Worm (Caenorhabditis elegans): ENCODE data around the gene W04G3.10.

Gene W04G3.10

DNA sequence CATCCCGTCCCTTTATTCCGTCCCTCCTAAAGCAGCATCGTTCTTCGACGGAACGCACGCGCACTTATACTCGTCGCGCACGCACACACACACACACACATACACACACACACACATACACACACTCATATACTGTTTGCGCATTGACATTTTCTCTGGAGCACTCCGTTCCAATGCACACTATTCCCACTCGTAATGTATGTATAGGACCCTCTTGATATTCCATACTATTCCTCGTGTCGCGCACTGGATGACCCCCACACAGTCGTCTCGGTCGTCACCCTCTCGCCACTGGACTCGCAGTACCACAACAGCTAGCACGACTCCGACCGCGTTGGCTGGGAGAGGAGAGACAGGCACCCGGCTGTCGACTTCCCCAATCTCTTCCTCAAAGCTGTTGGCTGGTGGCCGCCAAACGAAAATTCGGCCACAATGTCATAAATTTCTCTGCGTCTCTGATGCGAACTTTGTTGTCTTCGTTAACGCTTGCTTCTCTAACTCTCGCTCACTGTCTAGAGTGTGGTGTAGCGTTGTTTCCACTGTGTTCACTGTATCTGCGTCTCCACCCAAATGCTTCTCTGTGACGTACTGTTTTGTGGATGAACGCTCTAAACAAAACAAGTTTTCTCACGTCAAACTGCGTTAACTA lies 46.9 kb downstream of the W04G3.10 start (continued):
- TF ChIP-seq egl-27 (tag; optimal IDR thresholded peaks at IDR 0.05) = peak; percentile 92
- peak; percentile 90 for TF ChIP-seq nhr-21 (tag; optimal IDR thresholded peaks at IDR 0.05)
- peak; percentile 78 for TF ChIP-seq lin-13 (GFP tag; optimal IDR thresholded peaks at IDR 0.05)
- TF ChIP-seq dmd-4 (tag; optimal IDR thresholded peaks at IDR 0.05) = no peak
- TF ChIP-seq nhr-77 (tag; optimal IDR thresholded peaks at IDR 0.05) = peak; percentile 13
- peak; percentile 83 for TF ChIP-seq Y55F3AM.14 (GFP tag; optimal IDR thresholded peaks at IDR 0.05)
- no peak for TF ChIP-seq alr-1 (tag; optimal IDR thresholded peaks at IDR 0.05)
- peak; percentile 59 for TF ChIP-seq fos-1 (tag; optimal IDR thresholded peaks at IDR 0.05)
- no peak for TF ChIP-seq ztf-1 (GFP tag; conservative IDR thresholded peaks at IDR 0.05)
- peak; percentile 31 for TF ChIP-seq lin-11 (tag; optimal IDR thresholded peaks at IDR 0.05)
- TF ChIP-seq sma-3 (GFP tag; optimal IDR thresholded peaks at IDR 0.05) = peak; percentile 93
- TF ChIP-seq elt-1 (tag; optimal IDR thresholded peaks at IDR 0.05) = no peak
- TF ChIP-seq lin-39 (tag; optimal IDR thresholded peaks at IDR 0.05) = peak; percentile 30
- peak; percentile 93 for TF ChIP-seq C34F6.9 (tag; optimal IDR thresholded peaks at IDR 0.05)

DNA sequence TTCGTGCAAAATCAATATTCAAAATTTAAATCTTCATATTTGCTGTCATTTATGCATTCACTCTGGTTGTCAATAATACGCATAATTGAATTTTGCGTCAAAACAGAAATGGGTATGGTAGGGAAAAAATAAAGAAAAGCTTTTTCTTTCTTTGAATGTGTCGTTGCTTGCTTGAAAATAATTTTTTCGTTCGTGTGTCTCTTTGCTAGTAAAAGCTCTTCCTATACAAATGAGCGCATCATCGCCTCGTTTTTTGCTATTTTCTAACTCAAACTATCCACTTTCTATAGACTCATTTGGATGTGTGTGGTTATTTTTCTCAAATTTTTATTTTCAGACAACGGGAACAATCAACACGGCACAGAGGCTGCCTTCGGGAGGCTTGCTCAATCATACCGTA lies 49.4 kb downstream of the W04G3.10 start, which contains the start of gene ldb-1:
Gene ldb-1 (plus strand): TSS at position 301 of the 400 bp plus-strand sequence.
- no peak for TF ChIP-seq zag-1 (tag; optimal IDR thresholded peaks at IDR 0.05)
- TF ChIP-seq nhr-23 (tag; optimal IDR thresholded peaks at IDR 0.05) = no peak
- TF ChIP-seq blmp-1 (tag; optimal IDR thresholded peaks at IDR 0.05; ENCODE audit: insufficient read depth) = no peak
- TF ChIP-seq aly-2 (tag; optimal IDR thresholded peaks at IDR 0.05) = no peak
- no peak for TF ChIP-seq mab-5 (tag; optimal IDR thresholded peaks at IDR 0.05)
- TF ChIP-seq C34F6.9 (tag; optimal IDR thresholded peaks at IDR 0.05) = no peak
- no peak for TF ChIP-seq lin-13 (GFP tag; optimal IDR thresholded peaks at IDR 0.05)
- TF ChIP-seq nhr-6 (tag; optimal IDR thresholded peaks at IDR 0.05) = no peak
- TF ChIP-seq ZK546.5 (tag; optimal IDR thresholded peaks at IDR 0.05) = no peak
- no peak for TF ChIP-seq gmeb-1 (tag; optimal IDR thresholded peaks at IDR 0.05)
- no peak for TF ChIP-seq skn-1 (tag; optimal IDR thresholded peaks at IDR 0.05)
- TF ChIP-seq crh-2 (tag; optimal IDR thresholded peaks at IDR 0.05) = no peak
- TF ChIP-seq unc-55 (GFP tag; optimal IDR thresholded peaks at IDR 0.05) = no peak
- no peak for TF ChIP-seq Y55F3AM.14 (GFP tag; optimal IDR thresholded peaks at IDR 0.05)

Measured in whole organism, L2 larva.